Worm (Caenorhabditis elegans): ENCODE data around the gene F16H6.3.

DNA sequence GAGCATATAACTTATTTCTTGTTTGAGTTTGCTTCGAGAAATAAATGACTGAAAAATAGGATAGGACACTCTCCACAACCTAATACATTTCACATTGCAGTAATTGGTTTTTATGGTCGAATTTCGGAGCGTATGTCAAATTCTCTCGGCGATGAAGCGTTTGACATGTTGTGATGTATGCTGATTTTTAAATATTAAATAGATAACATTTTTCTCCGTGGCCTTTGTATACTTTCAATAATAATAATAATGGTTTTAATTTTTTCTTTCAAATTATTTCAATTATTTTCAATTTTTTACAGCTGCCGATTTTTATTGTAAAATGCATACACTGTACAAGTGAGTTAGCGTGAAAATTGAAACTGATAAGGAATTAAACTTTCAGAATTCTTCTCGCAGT, 49.0 kb upstream of the F16H6.3 start, which contains the start of gene C14A6.3:
- no peak for TF ChIP-seq mep-1 (tag; optimal IDR thresholded peaks at IDR 0.05)
- no peak for TF ChIP-seq unc-39 (tag; optimal IDR thresholded peaks at IDR 0.05)

All from whole organism, mixed stage, embryonic.